Worm (Caenorhabditis elegans) whole organism, young adult: Measurements from ENCODE around the gene Y119D3B.12.

Source experiments
- B0261.1 ChIP-seq: sonication (generic microtip); optimal IDR thresholded peaks from 2 replicates; lab custom pipeline; 2016; ENCODE audit warnings: mild to moderate bottlenecking, missing genetic modification characterization, moderate library complexity, missing compliant biosample characterization
- B0336.3 ChIP-seq: fragments of 200-800 bp; sonication (Bioruptor generic); IDR thresholded peaks from 2 replicates; pipeline ENCODE4 v1.3.6; 2022; ENCODE audit warnings: missing genetic modification characterization, missing compliant biosample characterization
- C06A6.2 ChIP-seq: fragments of 200-800 bp; sonication (Bioruptor generic); conservative IDR thresholded peaks from 2 replicates; pipeline ENCODE4 v1.3.6; 2022; ENCODE audit warnings: missing genetic modification characterization, missing compliant biosample characterization
- D2030.7 ChIP-seq: fragments of 200-800 bp; sonication (Bioruptor generic); IDR thresholded peaks from 2 replicates; pipeline ENCODE4 v1.3.6; 2022; ENCODE audit warnings: missing genetic modification reagents, missing genetic modification characterization, missing compliant biosample characterization
- F22D6.2 ChIP-seq: sonication (generic microtip); optimal IDR thresholded peaks from 2 replicates; lab custom pipeline; 2016; ENCODE audit warnings: mild to moderate bottlenecking, missing genetic modification characterization, missing compliant biosample characterization
- F39B2.1 ChIP-seq: fragments of 200-800 bp; sonication (Bioruptor generic); IDR thresholded peaks from 2 replicates; pipeline ENCODE4 v1.3.6; 2022; ENCODE audit warnings: missing genetic modification reagents, missing genetic modification characterization, missing compliant biosample characterization
- F49E8.2 ChIP-seq: sonication (generic microtip); optimal IDR thresholded peaks from 3 replicates; lab custom pipeline; 2017; ENCODE audit warnings: missing genetic modification characterization, mild to moderate bottlenecking, missing compliant biosample characterization, antibody characterized with exemption, moderate library complexity; ENCODE audit not compliant: insufficient read depth
- F57A8.1 ChIP-seq: fragments of 200-800 bp; sonication (Bioruptor generic); optimal IDR thresholded peaks from 2 replicates; lab custom pipeline; 2018; ENCODE audit warnings: mild to moderate bottlenecking, missing genetic modification characterization, moderate library complexity, missing compliant biosample characterization
- Y67H2A.10 ChIP-seq: fragments of 200-800 bp; sonication (Bioruptor generic); conservative IDR thresholded peaks from 2 replicates; pipeline ENCODE4 v1.3.6; 2022; ENCODE audit warnings: missing genetic modification reagents, missing genetic modification characterization, missing compliant biosample characterization
- aptf-3 ChIP-seq: fragments of 200-800 bp; sonication (Bioruptor generic); IDR thresholded peaks from 2 replicates; pipeline ENCODE4 v1.3.6; 2022; ENCODE audit warnings: missing genetic modification characterization, missing compliant biosample characterization
- ccch-3 ChIP-seq: fragments of 200-800 bp; sonication (Bioruptor generic); optimal IDR thresholded peaks from 2 replicates; lab custom pipeline; 2018; ENCODE audit warnings: mild to moderate bottlenecking, missing genetic modification characterization, missing compliant biosample characterization
- ceh-100 ChIP-seq: fragments of 200-800 bp; sonication (Bioruptor generic); IDR thresholded peaks from 2 replicates; pipeline ENCODE4 v1.3.6; 2022; ENCODE audit warnings: missing genetic modification reagents, missing genetic modification characterization, missing compliant biosample characterization
- ceh-79 ChIP-seq: sonication (generic microtip); optimal IDR thresholded peaks from 2 replicates; lab custom pipeline; 2017; ENCODE audit warnings: mild to moderate bottlenecking, missing genetic modification characterization, missing compliant biosample characterization
- dpl-1 ChIP-seq: fragments of 150-350 bp; optimal IDR thresholded peaks from 2 replicates; lab custom pipeline; 2014; ENCODE audit warnings: missing biosample characterization, missing genetic modification reagents, missing genetic modification characterization
- egl-18 ChIP-seq: fragments of 200-800 bp; sonication (Bioruptor generic); IDR thresholded peaks from 2 replicates; pipeline ENCODE4 v1.3.6; 2022; ENCODE audit warnings: missing genetic modification reagents, missing genetic modification characterization, missing compliant biosample characterization
- fkh-3 ChIP-seq: sonication (generic microtip); optimal IDR thresholded peaks from 2 replicates; lab custom pipeline; 2016; ENCODE audit warnings: mild to moderate bottlenecking, missing genetic modification characterization, missing compliant biosample characterization
- hmg-1.2 ChIP-seq: fragments of 200-800 bp; sonication (Bioruptor generic); IDR thresholded peaks from 2 replicates; pipeline ENCODE4 v1.3.6; 2022; ENCODE audit warnings: missing genetic modification reagents, missing genetic modification characterization, missing compliant biosample characterization
- hmg-20 ChIP-seq: fragments of 200-800 bp; sonication (Bioruptor generic); IDR thresholded peaks from 2 replicates; pipeline ENCODE4 v1.3.6; 2022; ENCODE audit warnings: missing genetic modification reagents, missing genetic modification characterization, missing compliant biosample characterization
- hsf-1 ChIP-seq: fragments of 200-800 bp; sonication (Bioruptor generic); IDR thresholded peaks from 2 replicates; pipeline ENCODE4 v1.3.6; 2022; ENCODE audit warnings: missing genetic modification reagents, missing genetic modification characterization, missing compliant biosample characterization
- let-607 ChIP-seq, 2 experiments: fragments of 200-800 bp in 1 of 2; sonication (Bioruptor generic) in 1 of 2; sonication (generic microtip) in 1 of 2; optimal IDR thresholded peaks; 2 replicates each; lab custom pipeline; 2016 to 2018; ENCODE audit warnings: mild to moderate bottlenecking in 2 of 2, missing compliant biosample characterization in 2 of 2, missing genetic modification characterization in 2 of 2, moderate library complexity in 2 of 2, missing genotype in 1 of 2
- madf-6 ChIP-seq: fragments of 200-800 bp; sonication (Bioruptor generic); IDR thresholded peaks from 2 replicates; pipeline ENCODE4 v1.3.6; 2022; ENCODE audit warnings: missing genetic modification reagents, missing genetic modification characterization, missing compliant biosample characterization
- nfya-1 ChIP-seq: sonication (generic microtip); optimal IDR thresholded peaks from 2 replicates; lab custom pipeline; 2017; ENCODE audit warnings: antibody characterized with exemption, missing compliant biosample characterization, missing genetic modification characterization, borderline replicate concordance; ENCODE audit not compliant: insufficient read depth
- nhr-80 ChIP-seq: sonication (generic microtip); optimal IDR thresholded peaks from 2 replicates; lab custom pipeline; 2016; ENCODE audit warnings: missing genetic modification characterization, missing compliant biosample characterization
- pbrm-1 ChIP-seq: fragments of 200-800 bp; sonication (Bioruptor generic); IDR thresholded peaks from 2 replicates; pipeline ENCODE4 v1.3.6; 2022; ENCODE audit warnings: missing genetic modification reagents, missing genetic modification characterization, missing compliant biosample characterization
- rec-8 ChIP-seq, 2 experiments: sonication (generic microtip); optimal IDR thresholded peaks; 2 replicates each; lab custom pipeline; 2016; ENCODE audit warnings: mild to moderate bottlenecking in 2 of 2, missing genetic modification characterization in 2 of 2, missing genetic modification reagents in 2 of 2, missing genotype in 2 of 2, missing biosample characterization in 1 of 2, missing compliant biosample characterization in 1 of 2, moderate library complexity in 1 of 2
- repo-1 ChIP-seq: sonication (generic microtip); optimal IDR thresholded peaks from 2 replicates; lab custom pipeline; 2017; ENCODE audit warnings: mild to moderate bottlenecking, missing genetic modification characterization, missing compliant biosample characterization
- rpc-1 ChIP-seq, 2 experiments: fragments of 150-350 bp in 1 of 2; sonication (generic microtip) in 1 of 2; optimal IDR thresholded peaks; 2 replicates each; lab custom pipeline; 2014 to 2018; ENCODE audit warnings: missing biosample characterization in 1 of 2, missing genetic modification characterization in 1 of 2, missing genetic modification reagents in 1 of 2, missing genotype in 1 of 2
- snpc-1.3 ChIP-seq: sonication (generic microtip); optimal IDR thresholded peaks from 2 replicates; lab custom pipeline; 2017; ENCODE audit warnings: missing genetic modification characterization, mild to moderate bottlenecking, missing compliant biosample characterization, antibody characterized with exemption, moderate library complexity, missing genotype, missing genetic modification reagents; ENCODE audit not compliant: insufficient read depth
- tbp1 ChIP-seq: fragments of 200-800 bp; sonication (Bioruptor generic); optimal IDR thresholded peaks from 2 replicates; lab custom pipeline; 2018; ENCODE audit warnings: mild to moderate bottlenecking, missing genetic modification characterization, missing compliant biosample characterization
- unc-62 ChIP-seq: fragments of 150-350 bp; optimal IDR thresholded peaks from 2 replicates; lab custom pipeline; 2014; ENCODE audit warnings: missing biosample characterization, missing genetic modification reagents, missing genetic modification characterization
- zfh-2 ChIP-seq: fragments of 200-800 bp; sonication (Bioruptor generic); conservative IDR thresholded peaks from 2 replicates; pipeline ENCODE4 v1.3.6; 2022; ENCODE audit warnings: missing genetic modification reagents, missing genetic modification characterization, missing compliant biosample characterization
- ztf-26 ChIP-seq: sonication (generic microtip); optimal IDR thresholded peaks from 2 replicates; lab custom pipeline; 2017; ENCODE audit warnings: missing genetic modification characterization, missing compliant biosample characterization
- ztf-6 ChIP-seq: fragments of 200-800 bp; sonication (Bioruptor generic); IDR thresholded peaks from 2 replicates; pipeline ENCODE4 v1.3.6; 2022; ENCODE audit warnings: missing genetic modification reagents, missing genetic modification characterization, missing compliant biosample characterization

Gene Y119D3B.12

ce11 chrIII:1229510-1229909 is 27.2 kb downstream of the Y119D3B.12 start:
- peak; percentile 79 for TF ChIP-seq hmg-1.2 (GFP tag; lab: Robert Waterston, UW)
- no peak for TF ChIP-seq fkh-3 (tag; lab: Kevin White, UChicago)
- TF ChIP-seq zfh-2, result peak; percentile 63

ce11 chrIII:1230174-1230573 is 27.8 kb downstream of the Y119D3B.12 start, which contains the start of gene pes-4:
TSS of gene pes-4 (minus strand) at chrIII:1230274.
- no peak for TF ChIP-seq F39B2.1 (GFP tag; lab: Robert Waterston, UW)
- peak; percentile 46; the same call in 1 of the 2 replicates for TF ChIP-seq hmg-1.2 (GFP tag; lab: Robert Waterston, UW)
- TF ChIP-seq B0336.3 (GFP tag; lab: Robert Waterston, UW), result no peak

ce11 chrIII:1230672-1231071 is 28.3 kb downstream of the Y119D3B.12 start:
- TF ChIP-seq nhr-80 (tag; lab: Kevin White, UChicago), result no peak
- TF ChIP-seq aptf-3 (GFP tag; lab: Robert Waterston, UW), result no peak
- TF ChIP-seq ztf-26 (tag; lab: Kevin White, UChicago), result no peak
- no peak for TF ChIP-seq madf-6 (GFP tag; lab: Robert Waterston, UW)
- TF ChIP-seq rpc-1 (optimal IDR thresholded peaks at IDR 0.05; lab: Kevin White, UChicago), result peak; percentile 13
- peak; percentile 60 for TF ChIP-seq rpc-1 (tag; optimal IDR thresholded peaks at IDR 0.05; lab: Kevin White, UChicago)
- no peak for TF ChIP-seq repo-1 (tag; lab: Kevin White, UChicago)
- no peak for TF ChIP-seq C06A6.2 (GFP tag; lab: Robert Waterston, UW)
- no peak for TF ChIP-seq rec-8 (tag; optimal IDR thresholded peaks at IDR 0.05; lab: Kevin White, UChicago)
- peak; percentile 65 for TF ChIP-seq B0261.1
- no peak for TF ChIP-seq Y67H2A.10 (GFP tag; lab: Robert Waterston, UW)
- peak; percentile 82 for TF ChIP-seq tbp1
- no peak for TF ChIP-seq nfya-1 (tag; lab: Kevin White, UChicago)
- TF ChIP-seq F22D6.2 (tag; lab: Kevin White, UChicago), result no peak

ce11 chrIII:1231186-1231585 is 28.8 kb downstream of the Y119D3B.12 start:
- TF ChIP-seq ztf-6 (GFP tag; lab: Robert Waterston, UW) (no peak), D2030.7 (GFP tag; lab: Robert Waterston, UW) (peak; percentile 39; the same call in 1 of the 2 replicates), ceh-100 (GFP tag; lab: Robert Waterston, UW) (no peak), zfh-2 (0 out of 2 replicates have a peak, but pooled peaks have one; percentile 23), pbrm-1 (GFP tag; lab: Robert Waterston, UW) (peak; percentile 70), let-607 (tag; optimal IDR thresholded peaks at IDR 0.05; lab: Kevin White, UChicago) (no peak), egl-18 (GFP tag; lab: Robert Waterston, UW) (no peak)
- TF ChIP-seq, all 124 proteins: peak for 3

- TF ChIP-seq ceh-79 (tag; lab: Kevin White, UChicago) (no peak), ccch-3 (no peak), F57A8.1 (GFP tag; lab: Kevin White, UChicago) (no peak), rpc-1 (optimal IDR thresholded peaks at IDR 0.05; lab: Kevin White, UChicago) (no peak), rpc-1 (tag; optimal IDR thresholded peaks at IDR 0.05; lab: Kevin White, UChicago) (no peak), hmg-20 (GFP tag; lab: Robert Waterston, UW) (no peak), unc-62 (GFP tag; lab: Kevin White, UChicago) (no peak), ceh-100 (GFP tag; lab: Robert Waterston, UW) (no peak), dpl-1 (GFP tag; lab: Kevin White, UChicago) (no peak), nhr-80 (tag; lab: Kevin White, UChicago) (no peak), hsf-1 (no peak), F49E8.2 (no peak), snpc-1.3 (tag; lab: Kevin White, UChicago) (no peak)
- TF ChIP-seq, all 124 proteins: peak for 0
Observed at ce11 chrIII:1238704-1239103, 36.4 kb downstream of the Y119D3B.12 start, which contains the start of gene fbxa-61. TSS of gene fbxa-61 (plus strand) at chrIII:1239048.
